Worm (Caenorhabditis elegans): ENCODE measurements around the gene clec-118.

ce11 chrII:651324-651723 is 39.1 kb upstream of the clec-118 start:
- TF ChIP-seq pqm-1 (tag; optimal IDR thresholded peaks at IDR 0.05) (no peak), sdc-2 (tag; optimal IDR thresholded peaks at IDR 0.05) (no peak), pha-4 (tag; optimal IDR thresholded peaks at IDR 0.05) (no peak), unc-3 (GFP tag; conservative IDR thresholded peaks at IDR 0.05) (no peak), unc-3 (tag; optimal IDR thresholded peaks at IDR 0.05) (no peak), pros-1 (tag; optimal IDR thresholded peaks at IDR 0.05) (no peak), npax-4 (tag; optimal IDR thresholded peaks at IDR 0.05) (no peak), sox-4 (tag; optimal IDR thresholded peaks at IDR 0.05) (no peak)
